Fruit fly (Drosophila melanogaster): ENCODE data around the gene CG14968.

The CG14968 gene

dm6 chr3L:3336368-3337164 lies 33.7 kb upstream of the CG14968 start, which contains the start of the genes Drsl6 and kst (continued):
- TF ChIP-seq toy (GFP tag; IDR thresholded peaks at IDR 0.05) (no peak), Stat92E (GFP tag; optimal IDR thresholded peaks at IDR 0.05) (no peak), CG15696 (tag; optimal IDR thresholded peaks at IDR 0.05) (no peak), CG32532 (GFP tag; IDR thresholded peaks at IDR 0.05) (no peak), CG14667 (GFP tag; IDR thresholded peaks at IDR 0.05) (no peak), CG17328 (GFP tag; IDR thresholded peaks at IDR 0.05) (no peak), CG2199 (GFP tag; IDR thresholded peaks at IDR 0.05) (no peak), unc-4 (GFP tag; IDR thresholded peaks at IDR 0.05; ENCODE audit: partially characterized antibody) (peak; percentile 50), CG6654 (GFP tag; optimal IDR thresholded peaks at IDR 0.05) (no peak), seq (GFP tag; IDR thresholded peaks at IDR 0.05) (no peak), Lpt (GFP tag; optimal IDR thresholded peaks at IDR 0.05) (no peak), CG9932 (GFP tag; IDR thresholded peaks at IDR 0.05) (no peak), p53 (GFP tag; optimal IDR thresholded peaks at IDR 0.05) (no peak), Ravus (GFP tag; IDR thresholded peaks at IDR 0.05) (no peak), Awh (GFP tag; IDR thresholded peaks at IDR 0.05) (peak; percentile 70; the same call in 1 of the 2 replicates), amos (GFP tag; IDR thresholded peaks at IDR 0.05; ENCODE audit: partially characterized antibody) (peak; percentile 60), CG17802 (tag; optimal IDR thresholded peaks at IDR 0.05) (no peak), bsh (GFP tag; optimal IDR thresholded peaks at IDR 0.05) (peak in 1 of 2 experiments; percentile 9), NFAT (GFP tag; IDR thresholded peaks at IDR 0.05) (no peak), br (optimal IDR thresholded peaks at IDR 0.05) (no peak), sc (optimal IDR thresholded peaks at IDR 0.05) (no peak), sc (GFP tag; optimal IDR thresholded peaks at IDR 0.05) (no peak), sim (GFP tag; IDR thresholded peaks at IDR 0.05) (no peak), D19B (GFP tag; optimal IDR thresholded peaks at IDR 0.05) (no peak), dmrt11E (tag; optimal IDR thresholded peaks at IDR 0.05) (no peak), MBD-R2 (GFP tag; IDR thresholded peaks at IDR 0.05) (no peak; the same call in 1 of the 2 replicates), onecut (GFP tag; IDR thresholded peaks at IDR 0.05) (peak; percentile 24; the same call in 1 of the 2 replicates), CG9817 (tag; optimal IDR thresholded peaks at IDR 0.05) (no peak), Abd-B (GFP tag; optimal IDR thresholded peaks at IDR 0.05) (no peak), Rx (GFP tag; IDR thresholded peaks at IDR 0.05) (no peak), CG1603 (tag; optimal IDR thresholded peaks at IDR 0.05) (peak; percentile 63), sob (GFP tag; IDR thresholded peaks at IDR 0.05) (peak; percentile 58; the same call in 1 of the 2 replicates), knrl (GFP tag; IDR thresholded peaks at IDR 0.05; ENCODE audit: partially characterized antibody) (no peak; the same call in 1 of the 3 replicates), ATbp (GFP tag; optimal IDR thresholded peaks at IDR 0.05) (peak; percentile 0), CG3847 (GFP tag; IDR thresholded peaks at IDR 0.05) (peak; percentile 40), CG10431 (GFP tag; optimal IDR thresholded peaks at IDR 0.05) (no peak), yki (optimal IDR thresholded peaks at IDR 0.05) (no peak), ewg (GFP tag; optimal IDR thresholded peaks at IDR 0.05) (no peak), CG4328 (GFP tag; optimal IDR thresholded peaks at IDR 0.05) (no peak), h (optimal IDR thresholded peaks at IDR 0.05) (no peak), al (GFP tag; IDR thresholded peaks at IDR 0.05) (no peak), Med (GFP tag) (peak; percentile 88), run (tag; optimal IDR thresholded peaks at IDR 0.05) (no peak), trem (tag; optimal IDR thresholded peaks at IDR 0.05) (peak; percentile 6), pros (GFP tag; optimal IDR thresholded peaks at IDR 0.05) (peak; percentile 37), Sry-β (GFP tag; optimal IDR thresholded peaks at IDR 0.05) (peak; percentile 25), caup (GFP tag; optimal IDR thresholded peaks at IDR 0.05; ENCODE audit: severe bottlenecking) (peak; percentile 57), Aef1 (GFP tag; IDR thresholded peaks at IDR 0.05) (no peak), Opbp (GFP tag; IDR thresholded peaks at IDR 0.05; ENCODE audit: partially characterized antibody) (peak; percentile 70), stwl (tag; optimal IDR thresholded peaks at IDR 0.05) (peak; percentile 65)

Measured in whole organism, embryonic.